Worm (Caenorhabditis elegans): Measurements from ENCODE around the gene D2062.5.
"Not testable (repeated sequence)": the region's sequence is repeated elsewhere in the genome, so short reads cannot be mapped to it uniquely, and the experiment has no call there.

The D2062.5 gene

DNA sequence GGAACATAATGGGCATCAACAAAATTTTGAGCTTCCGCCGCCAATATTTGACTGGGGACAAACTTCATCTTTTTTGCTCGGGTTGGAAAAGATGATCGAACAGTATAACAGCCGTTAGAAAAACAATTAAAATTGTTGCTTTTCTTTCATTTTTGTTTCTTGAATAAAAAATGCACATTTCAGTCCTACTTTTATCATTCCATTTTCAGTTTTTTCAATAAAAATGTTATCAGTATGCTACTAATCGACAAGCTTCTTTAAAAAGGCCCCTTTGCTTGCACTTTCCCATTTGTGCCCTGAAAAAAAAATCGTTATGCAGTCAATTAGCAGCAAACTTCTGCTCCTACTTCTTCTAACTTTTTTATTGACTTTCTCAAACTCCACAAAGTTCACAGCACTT lies 19.2 kb downstream of the D2062.5 start, which contains the start of gene F22E5.7:
Gene F22E5.7 (plus strand): TSS at position 301 of the 400 bp plus-strand sequence.
- TF ChIP-seq pes-1 (GFP tag; IDR thresholded peaks at IDR 0.05) (no peak), scrt-1 (GFP tag; IDR thresholded peaks at IDR 0.05) (no peak), ets-7 (tag; optimal IDR thresholded peaks at IDR 0.05) (no peak), hmbx-1 (tag; optimal IDR thresholded peaks at IDR 0.05) (no peak), flt-1 (GFP tag; IDR thresholded peaks at IDR 0.05) (no peak), ama-1 (optimal IDR thresholded peaks at IDR 0.05) (no peak), sea-1 (GFP tag; conservative IDR thresholded peaks at IDR 0.05) (no peak), tbx-11 (GFP tag; IDR thresholded peaks at IDR 0.05) (no peak), hmg-4 (GFP tag; optimal IDR thresholded peaks at IDR 0.05) (no peak), F13C5.2 (tag; optimal IDR thresholded peaks at IDR 0.05) (no peak), tra-4 (tag; optimal IDR thresholded peaks at IDR 0.05) (no peak)

DNA sequence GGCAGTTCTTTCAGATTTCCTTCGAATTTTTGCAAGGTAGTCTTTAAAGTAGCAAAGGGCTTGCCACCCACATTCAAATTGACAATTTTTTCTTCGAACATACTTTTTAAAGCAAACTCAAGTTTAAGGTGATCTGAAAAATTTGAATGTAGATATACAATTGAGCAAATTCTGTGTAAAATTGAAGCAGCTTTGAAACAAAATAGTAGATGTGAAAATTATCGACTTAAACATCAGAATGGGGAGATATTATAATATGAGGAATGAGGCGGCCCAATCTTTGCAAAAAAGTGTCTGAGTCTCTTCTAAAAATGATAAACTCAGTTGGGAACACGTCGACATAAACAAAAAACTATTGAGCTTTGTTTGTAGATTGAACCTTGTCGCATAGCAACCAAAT lies 21.9 kb downstream of the D2062.5 start, which contains the start of gene F22E5.11:
Gene F22E5.11 (minus strand): TSS at position 101 of the 400 bp plus-strand sequence.
- no peak for TF ChIP-seq pes-1 (GFP tag; IDR thresholded peaks at IDR 0.05)

DNA sequence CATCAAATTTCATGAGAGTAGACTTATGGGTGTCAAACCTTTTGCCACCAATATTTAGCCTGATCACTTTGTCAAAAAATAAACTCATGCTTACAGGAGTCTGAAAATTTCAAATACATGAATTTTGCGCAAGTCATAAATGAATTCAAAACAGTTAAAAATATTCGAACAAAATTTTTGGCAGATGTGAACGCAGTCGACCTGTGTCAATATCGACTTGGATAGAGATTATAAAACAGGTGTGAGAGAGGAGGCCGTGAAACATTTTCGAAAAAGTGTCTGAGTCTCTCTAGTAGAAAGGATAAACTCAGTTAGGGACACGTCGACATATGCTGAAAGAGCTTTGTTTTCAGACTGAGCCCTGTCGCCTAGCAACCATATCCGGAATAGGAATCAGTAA lies 24.2 kb downstream of the D2062.5 start, which contains the start of gene F22E5.12:
Gene F22E5.12 (minus strand): TSS at position 101 of the 400 bp plus-strand sequence.
- TF ChIP-seq tbx-37 (GFP tag; conservative IDR thresholded peaks at IDR 0.05); F13C5.2 (tag; optimal IDR thresholded peaks at IDR 0.05); aly-1 (tag; optimal IDR thresholded peaks at IDR 0.05): not testable (repeated sequence)

DNA sequence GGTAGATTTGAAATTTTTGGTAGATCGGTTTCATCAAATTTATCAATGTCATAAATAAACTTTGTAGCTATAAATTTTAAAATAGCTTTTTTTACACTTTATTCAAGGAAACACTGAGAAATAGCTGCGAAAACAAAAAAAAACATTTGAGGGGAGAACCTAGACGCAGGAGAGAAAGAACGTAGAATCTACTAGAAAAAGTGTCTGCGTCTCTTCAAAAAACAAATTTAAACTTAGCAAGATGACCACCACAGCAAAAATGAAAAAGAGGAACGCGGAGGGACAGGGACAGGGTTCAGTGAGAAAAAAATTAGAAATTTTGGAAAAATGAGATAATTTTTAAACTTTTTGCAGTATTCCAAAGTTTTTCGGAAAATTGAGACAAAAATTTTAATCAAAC lies 26.4 kb downstream of the D2062.5 start:
- TF ChIP-seq flt-1 (GFP tag; IDR thresholded peaks at IDR 0.05): no peak
- TF ChIP-seq ama-1 (optimal IDR thresholded peaks at IDR 0.05): no peak
- TF ChIP-seq hmbx-1 (tag; optimal IDR thresholded peaks at IDR 0.05): no peak
- TF ChIP-seq tra-4 (tag; optimal IDR thresholded peaks at IDR 0.05): no peak
- no peak for TF ChIP-seq pes-1 (GFP tag; IDR thresholded peaks at IDR 0.05)
- no peak for TF ChIP-seq ceh-13 (GFP tag; optimal IDR thresholded peaks at IDR 0.05)
- TF ChIP-seq tbx-11 (GFP tag; IDR thresholded peaks at IDR 0.05): no peak

DNA sequence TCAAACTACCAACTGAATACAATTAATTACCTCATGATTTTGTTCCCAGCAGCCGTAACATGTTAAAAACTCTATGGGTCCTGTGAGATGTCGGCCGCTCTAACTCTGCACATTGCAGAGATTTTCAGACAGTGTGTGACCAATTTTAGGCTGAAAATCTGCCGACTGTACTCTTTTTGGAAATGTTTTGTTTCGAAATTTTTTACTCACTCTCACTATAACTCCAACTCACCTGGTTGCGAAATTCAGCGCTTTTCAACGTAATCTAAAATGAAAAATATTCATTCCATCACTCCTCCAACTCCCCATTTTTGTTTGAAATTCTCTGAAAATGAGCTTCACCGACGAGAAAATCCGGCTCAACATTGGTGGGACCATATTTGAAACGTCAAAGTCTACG lies 27.0 kb downstream of the D2062.5 start, which contains the start of the genes F22E5.13 and F22E5.6:
Gene F22E5.13 (minus strand): TSS at position 101 of the 400 bp plus-strand sequence.
Gene F22E5.6 (plus strand): TSS at position 297 of the 400 bp plus-strand sequence.
- TF ChIP-seq pes-1 (GFP tag; IDR thresholded peaks at IDR 0.05): no peak
- TF ChIP-seq hnd-1 (tag; optimal IDR thresholded peaks at IDR 0.05): no peak
- no peak for TF ChIP-seq tbx-11 (GFP tag; IDR thresholded peaks at IDR 0.05)
- no peak for TF ChIP-seq ets-7 (tag; optimal IDR thresholded peaks at IDR 0.05)
- no peak for TF ChIP-seq aly-1 (tag; optimal IDR thresholded peaks at IDR 0.05)
- no peak for TF ChIP-seq sea-1 (GFP tag; conservative IDR thresholded peaks at IDR 0.05)
- no peak for TF ChIP-seq F13C5.2 (tag; optimal IDR thresholded peaks at IDR 0.05)
- no peak for TF ChIP-seq ceh-36 (tag; optimal IDR thresholded peaks at IDR 0.05)
- TF ChIP-seq scrt-1 (GFP tag; IDR thresholded peaks at IDR 0.05): no peak
- no peak for TF ChIP-seq flt-1 (GFP tag; IDR thresholded peaks at IDR 0.05)
- no peak for TF ChIP-seq hmg-4 (GFP tag; optimal IDR thresholded peaks at IDR 0.05)
- TF ChIP-seq tra-4 (tag; optimal IDR thresholded peaks at IDR 0.05): no peak
- TF ChIP-seq tbx-37 (GFP tag; conservative IDR thresholded peaks at IDR 0.05): no peak
- no peak for TF ChIP-seq hmbx-1 (tag; optimal IDR thresholded peaks at IDR 0.05)
- TF ChIP-seq B0310.2 (tag; optimal IDR thresholded peaks at IDR 0.05): no peak
- TF ChIP-seq ceh-13 (GFP tag; optimal IDR thresholded peaks at IDR 0.05): no peak

DNA sequence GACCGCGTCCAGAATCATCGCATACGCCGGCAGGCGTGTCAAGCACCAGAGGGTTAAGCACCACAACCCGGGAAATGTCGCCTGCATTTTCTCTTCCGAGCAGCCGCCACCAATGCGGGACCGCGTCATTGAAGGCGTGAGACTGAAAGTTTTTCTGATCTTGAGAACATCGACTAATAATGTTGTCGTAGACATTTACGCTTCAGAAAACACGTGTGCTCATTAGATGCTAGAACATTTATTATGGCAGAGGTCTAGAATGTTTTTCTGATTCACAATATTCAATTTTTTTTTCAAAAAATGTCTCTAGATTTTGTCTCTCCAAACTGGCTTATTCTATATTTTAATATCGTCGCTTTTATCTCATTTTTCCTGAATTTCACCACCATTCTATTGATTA lies 34.0 kb downstream of the D2062.5 start, which contains the start of gene sri-47:
Gene sri-47 (plus strand): TSS at position 301 of the 400 bp plus-strand sequence.
- TF ChIP-seq F13C5.2 (tag; optimal IDR thresholded peaks at IDR 0.05) (no peak), ama-1 (optimal IDR thresholded peaks at IDR 0.05) (no peak), pes-1 (GFP tag; IDR thresholded peaks at IDR 0.05) (no peak), tra-4 (tag; optimal IDR thresholded peaks at IDR 0.05) (no peak), hmg-4 (GFP tag; optimal IDR thresholded peaks at IDR 0.05) (no peak), flt-1 (GFP tag; IDR thresholded peaks at IDR 0.05) (no peak), ceh-13 (GFP tag; optimal IDR thresholded peaks at IDR 0.05) (no peak), ets-7 (tag; optimal IDR thresholded peaks at IDR 0.05) (no peak)

DNA sequence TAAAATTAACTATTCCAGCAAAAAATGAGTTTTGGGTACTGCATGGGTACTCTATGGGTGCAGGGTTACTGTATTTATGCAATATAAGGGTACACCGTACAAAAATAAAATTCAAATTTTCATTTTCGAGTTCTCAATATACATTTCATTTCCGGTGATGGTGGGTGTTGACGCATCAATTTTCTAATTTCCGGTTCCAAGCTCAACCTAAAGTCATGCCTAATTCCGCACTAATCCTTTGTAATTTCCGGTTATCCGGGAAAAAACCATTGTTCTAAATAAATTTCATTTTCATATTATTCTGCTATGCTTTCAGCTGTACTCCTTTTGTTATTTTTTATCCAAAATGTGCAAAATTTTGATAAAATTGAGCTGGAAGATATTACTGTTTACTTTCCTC lies 36.8 kb downstream of the D2062.5 start, which contains the start of gene gcy-21:
Gene gcy-21 (plus strand): TSS at position 301 of the 400 bp plus-strand sequence.
- no peak for TF ChIP-seq pes-1 (GFP tag; IDR thresholded peaks at IDR 0.05)
- TF ChIP-seq hmbx-1 (tag; optimal IDR thresholded peaks at IDR 0.05): no peak
- no peak for TF ChIP-seq aly-1 (tag; optimal IDR thresholded peaks at IDR 0.05)
- no peak for TF ChIP-seq hmg-4 (GFP tag; optimal IDR thresholded peaks at IDR 0.05)
- TF ChIP-seq hnd-1 (tag; optimal IDR thresholded peaks at IDR 0.05): no peak
- TF ChIP-seq ceh-13 (GFP tag; optimal IDR thresholded peaks at IDR 0.05): no peak
- TF ChIP-seq tbx-37 (GFP tag; conservative IDR thresholded peaks at IDR 0.05): no peak
- TF ChIP-seq flt-1 (GFP tag; IDR thresholded peaks at IDR 0.05): no peak
- no peak for TF ChIP-seq ets-7 (tag; optimal IDR thresholded peaks at IDR 0.05)
- no peak for TF ChIP-seq F13C5.2 (tag; optimal IDR thresholded peaks at IDR 0.05)
- no peak for TF ChIP-seq sea-1 (GFP tag; conservative IDR thresholded peaks at IDR 0.05)
- TF ChIP-seq B0310.2 (tag; optimal IDR thresholded peaks at IDR 0.05): no peak
- TF ChIP-seq tbx-11 (GFP tag; IDR thresholded peaks at IDR 0.05): no peak
- TF ChIP-seq scrt-1 (GFP tag; IDR thresholded peaks at IDR 0.05): no peak
- TF ChIP-seq ceh-36 (tag; optimal IDR thresholded peaks at IDR 0.05): no peak
- no peak for TF ChIP-seq tra-4 (tag; optimal IDR thresholded peaks at IDR 0.05)
- TF ChIP-seq ama-1 (optimal IDR thresholded peaks at IDR 0.05): no peak

DNA sequence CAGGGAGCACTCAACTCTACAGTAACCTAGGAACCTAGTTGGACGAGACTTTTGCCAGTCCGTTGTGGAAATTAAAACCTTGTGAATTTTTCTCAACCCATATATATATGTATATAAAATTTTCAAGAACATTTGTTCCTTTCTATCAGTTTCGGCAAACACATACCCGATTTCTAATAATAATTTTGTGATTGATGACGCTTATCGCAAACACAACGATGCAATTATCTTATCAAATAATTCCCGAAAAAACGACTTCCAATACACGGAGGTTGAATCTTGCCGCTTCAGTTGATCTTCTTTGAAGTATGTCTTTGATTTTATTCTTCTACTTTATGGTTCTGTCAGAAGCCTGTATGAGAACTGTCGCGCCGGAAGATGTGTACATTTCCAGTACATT lies 42.5 kb downstream of the D2062.5 start, which contains the start of gene F22E5.2:
Gene F22E5.2 (plus strand): TSS at position 301 of the 400 bp plus-strand sequence.
- not testable (repeated sequence) for TF ChIP-seq hnd-1 (tag; optimal IDR thresholded peaks at IDR 0.05); sea-1 (GFP tag; conservative IDR thresholded peaks at IDR 0.05); scrt-1 (GFP tag; IDR thresholded peaks at IDR 0.05)
